Worm (Caenorhabditis elegans) whole organism, early embryonic: ENCODE data around the gene folt-2.

Experiments used
- B0310.2 ChIP-seq: sonication (generic microtip); optimal IDR thresholded peaks from 2 replicates; lab custom pipeline; 2016; ENCODE audit warnings: mild to moderate bottlenecking, missing genetic modification characterization, missing compliant biosample characterization
- F13C5.2 ChIP-seq: sonication (generic microtip); optimal IDR thresholded peaks from 2 replicates; lab custom pipeline; 2017; ENCODE audit warnings: mild to moderate bottlenecking, missing genetic modification characterization, inconsistent platforms, missing compliant biosample characterization
- aly-1 ChIP-seq: sonication (generic microtip); optimal IDR thresholded peaks from 2 replicates; lab custom pipeline; 2016; ENCODE audit warnings: missing genetic modification characterization, missing compliant biosample characterization
- ama-1 ChIP-seq: fragments of 150-350 bp; optimal IDR thresholded peaks from 2 replicates; lab custom pipeline; 2014
- ceh-13 ChIP-seq: fragments of 200-800 bp; sonication (Bioruptor generic); optimal IDR thresholded peaks from 2 replicates; lab custom pipeline; 2018; ENCODE audit warnings: mild to moderate bottlenecking, missing genetic modification characterization, missing compliant biosample characterization
- ceh-36 ChIP-seq: sonication (generic microtip); optimal IDR thresholded peaks from 2 replicates; lab custom pipeline; 2016; ENCODE audit warnings: missing genetic modification characterization, inconsistent platforms, missing compliant biosample characterization
- ets-7 ChIP-seq: sonication (generic microtip); optimal IDR thresholded peaks from 2 replicates; lab custom pipeline; 2016; ENCODE audit warnings: missing genotype, missing genetic modification characterization, missing compliant biosample characterization
- flt-1 ChIP-seq: fragments of 200-800 bp; sonication (Bioruptor generic); IDR thresholded peaks from 2 replicates; pipeline ENCODE4 v1.3.6; 2022; ENCODE audit warnings: missing genetic modification characterization, missing compliant biosample characterization
- hmbx-1 ChIP-seq: sonication (generic microtip); optimal IDR thresholded peaks from 2 replicates; lab custom pipeline; 2016; ENCODE audit warnings: mild to moderate bottlenecking, missing genetic modification characterization, missing compliant biosample characterization
- hmg-4 ChIP-seq: fragments of 200-800 bp; sonication (Bioruptor generic); optimal IDR thresholded peaks from 2 replicates; lab custom pipeline; 2018; ENCODE audit warnings: mild to moderate bottlenecking, missing genetic modification characterization, missing compliant biosample characterization
- hnd-1 ChIP-seq: sonication (generic microtip); optimal IDR thresholded peaks from 2 replicates; lab custom pipeline; 2016; ENCODE audit warnings: missing genetic modification characterization, missing compliant biosample characterization
- pes-1 ChIP-seq: fragments of 200-800 bp; sonication (Bioruptor generic); IDR thresholded peaks from 2 replicates; pipeline ENCODE4 v1.3.6; 2022; ENCODE audit warnings: missing genetic modification reagents, missing genetic modification characterization, missing compliant biosample characterization
- scrt-1 ChIP-seq: fragments of 200-800 bp; sonication (Bioruptor generic); IDR thresholded peaks from 2 replicates; pipeline ENCODE4 v1.3.6; 2022; ENCODE audit warnings: missing genetic modification characterization, missing compliant biosample characterization
- sea-1 ChIP-seq: fragments of 200-800 bp; sonication (Bioruptor generic); conservative IDR thresholded peaks from 2 replicates; pipeline ENCODE4 v1.3.6; 2022; ENCODE audit warnings: missing genetic modification characterization, missing compliant biosample characterization
- tbx-11 ChIP-seq: fragments of 200-800 bp; sonication (Bioruptor generic); IDR thresholded peaks from 2 replicates; pipeline ENCODE4 v1.3.6; 2022; ENCODE audit warnings: missing genetic modification characterization, missing compliant biosample characterization
- tbx-37 ChIP-seq: fragments of 200-800 bp; sonication (Bioruptor generic); conservative IDR thresholded peaks from 2 replicates; pipeline ENCODE4 v1.3.6; 2022; ENCODE audit warnings: missing genetic modification reagents, missing genetic modification characterization, missing compliant biosample characterization
- tra-4 ChIP-seq: sonication (generic microtip); optimal IDR thresholded peaks from 2 replicates; lab custom pipeline; 2017; ENCODE audit warnings: missing genetic modification characterization, missing compliant biosample characterization

The folt-2 gene

ce11 chrV:2857842-2858241 lies 17.6 kb downstream of the folt-2 start, which contains the start of gene srj-55:
Gene srj-55, minus strand, starts transcription at chrV:2857942.
- no peak for TF ChIP-seq F13C5.2 (tag; lab: Kevin White, UChicago)
- TF ChIP-seq ceh-36 (tag; lab: Kevin White, UChicago), result no peak
- no peak for TF ChIP-seq ama-1
- TF ChIP-seq flt-1, result no peak
- no peak for TF ChIP-seq scrt-1 (GFP tag; lab: Robert Waterston, UW)
- no peak for TF ChIP-seq tbx-11
- no peak for TF ChIP-seq sea-1
- TF ChIP-seq B0310.2 (tag; lab: Kevin White, UChicago), result no peak

DNA sequence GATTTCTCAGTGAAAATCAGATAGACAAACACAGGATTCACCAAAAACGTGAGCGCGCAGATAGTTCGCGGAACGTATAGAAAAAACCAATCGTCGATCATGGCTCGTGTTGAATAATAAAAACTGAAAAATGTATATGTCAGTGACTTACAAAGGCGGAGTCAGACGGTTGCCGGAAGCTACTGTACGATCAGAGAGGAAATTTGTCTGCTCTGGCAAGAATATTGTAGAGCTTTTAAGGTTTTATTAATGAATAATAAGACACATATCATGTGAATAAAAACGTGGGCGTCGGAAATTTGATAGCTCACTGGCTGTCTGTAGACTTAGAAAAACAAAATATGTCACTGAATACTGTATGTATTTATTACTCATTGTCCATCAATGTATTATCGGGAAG lies 19.9 kb downstream of the folt-2 start, which contains the start of gene srj-57:
Gene srj-57, minus strand, starts transcription at position 101 of the 400 bp plus-strand sequence.
- no peak for TF ChIP-seq ama-1
- no peak for TF ChIP-seq hmbx-1
- TF ChIP-seq F13C5.2 (tag; lab: Kevin White, UChicago), result no peak
- no peak for TF ChIP-seq ets-7 (tag; lab: Kevin White, UChicago)

DNA sequence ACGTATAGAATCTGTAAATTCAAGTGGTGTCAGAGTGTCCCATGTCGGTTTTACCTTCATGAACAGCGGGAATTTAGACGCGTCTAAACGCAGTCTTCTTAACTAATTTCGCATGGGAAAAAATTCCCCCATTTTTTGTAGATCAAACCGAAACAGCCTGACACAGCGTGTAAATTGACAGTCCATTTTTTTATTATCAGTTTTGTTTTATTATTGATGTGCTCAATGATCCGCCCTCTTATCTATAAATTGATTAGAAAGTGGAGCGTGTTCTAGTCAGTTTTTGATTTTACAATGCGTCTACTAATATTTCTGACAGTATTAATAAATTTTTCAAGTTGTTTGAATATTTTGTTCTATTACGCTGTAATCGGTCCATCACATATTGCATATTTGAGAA lies 26.3 kb downstream of the folt-2 start, which contains the start of gene ugt-53:
Gene ugt-53, plus strand, starts transcription at position 273 of the 400 bp plus-strand sequence.
- TF ChIP-seq tbx-37 (GFP tag; lab: Robert Waterston, UW), result no peak
- no peak for TF ChIP-seq ceh-13
- TF ChIP-seq tra-4 (tag; lab: Kevin White, UChicago), result no peak
- TF ChIP-seq flt-1, result no peak
- no peak for TF ChIP-seq pes-1 (GFP tag; lab: Robert Waterston, UW)
- TF ChIP-seq ets-7 (tag; lab: Kevin White, UChicago), result no peak
- no peak for TF ChIP-seq ceh-36 (tag; lab: Kevin White, UChicago)
- TF ChIP-seq scrt-1 (GFP tag; lab: Robert Waterston, UW), result no peak
- TF ChIP-seq B0310.2 (tag; lab: Kevin White, UChicago), result no peak
- TF ChIP-seq ama-1, result no peak
- TF ChIP-seq F13C5.2 (tag; lab: Kevin White, UChicago), result no peak
- TF ChIP-seq hnd-1 (tag; lab: Kevin White, UChicago), result no peak

DNA sequence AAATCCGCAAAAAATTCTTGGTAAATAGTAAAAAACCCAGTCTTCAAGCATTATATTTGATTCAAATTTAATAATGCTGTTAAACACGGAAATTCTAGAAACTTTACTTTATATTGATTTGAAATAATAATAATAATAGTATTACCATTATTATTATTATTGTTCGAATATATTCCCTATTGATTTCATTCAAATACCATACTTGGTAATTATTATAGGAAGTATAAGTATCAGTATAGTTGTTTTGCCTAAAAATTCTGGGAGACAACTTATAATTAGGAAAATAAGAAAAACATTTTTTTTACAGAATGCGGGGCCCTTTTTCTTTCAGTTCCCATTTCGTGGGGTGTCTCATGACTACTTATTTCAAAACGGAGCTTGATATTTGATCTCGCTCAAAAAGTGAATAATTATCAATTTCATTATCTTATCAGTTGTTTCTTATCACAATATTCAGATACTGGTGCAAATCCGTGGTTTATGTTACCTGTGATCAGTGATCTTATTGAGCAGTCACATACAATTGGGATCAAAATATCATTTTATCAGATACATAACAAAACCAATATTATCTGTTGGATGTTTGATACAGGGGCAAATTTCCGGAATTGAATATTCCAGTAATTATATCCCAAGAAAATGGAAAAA lies 27.0 kb downstream of the folt-2 start, which contains the start of gene srj-49:
Gene srj-49, minus strand, starts transcription at position 51 of the 648 bp plus-strand sequence.
- TF ChIP-seq F13C5.2 (tag; lab: Kevin White, UChicago) (no peak), hnd-1 (tag; lab: Kevin White, UChicago) (no peak), ama-1 (no peak), tra-4 (tag; lab: Kevin White, UChicago) (no peak), ets-7 (tag; lab: Kevin White, UChicago) (no peak), hmg-4 (GFP tag; lab: Kevin White, UChicago) (no peak), flt-1 (no peak), ceh-13 (no peak), ceh-36 (tag; lab: Kevin White, UChicago) (no peak), tbx-11 (no peak), tbx-37 (GFP tag; lab: Robert Waterston, UW) (no peak), B0310.2 (tag; lab: Kevin White, UChicago) (no peak), hmbx-1 (no peak)

DNA sequence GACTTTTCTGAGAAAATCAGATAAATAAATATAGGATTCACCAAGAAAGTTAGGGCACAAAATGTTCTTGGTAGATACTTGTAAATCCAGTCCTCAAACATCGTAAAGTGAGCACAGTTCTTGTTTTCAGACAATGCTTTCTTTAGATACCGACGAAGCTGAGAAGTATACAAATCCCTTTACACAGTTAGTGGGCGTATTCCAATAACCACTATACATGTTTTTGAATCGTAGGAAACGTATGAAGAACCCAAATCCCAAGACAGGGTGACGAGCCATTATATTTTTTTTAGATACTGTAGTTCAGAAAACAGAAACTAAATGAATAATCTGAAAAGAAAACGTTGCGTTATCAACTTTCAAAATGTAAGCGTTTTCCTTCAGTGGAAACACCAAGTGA lies 29.6 kb downstream of the folt-2 start, which contains the start of gene srj-44:
Gene srj-44, minus strand, starts transcription at position 101 of the 400 bp plus-strand sequence.
- no peak for TF ChIP-seq flt-1
- TF ChIP-seq aly-1 (tag; lab: Kevin White, UChicago), result no peak
- TF ChIP-seq ama-1, result no peak
- no peak for TF ChIP-seq tbx-37 (GFP tag; lab: Robert Waterston, UW)
- no peak for TF ChIP-seq ets-7 (tag; lab: Kevin White, UChicago)
- no peak for TF ChIP-seq hnd-1 (tag; lab: Kevin White, UChicago)
- TF ChIP-seq F13C5.2 (tag; lab: Kevin White, UChicago), result no peak
- TF ChIP-seq scrt-1 (GFP tag; lab: Robert Waterston, UW), result no peak
- TF ChIP-seq sea-1, result no peak
- no peak for TF ChIP-seq tbx-11

DNA sequence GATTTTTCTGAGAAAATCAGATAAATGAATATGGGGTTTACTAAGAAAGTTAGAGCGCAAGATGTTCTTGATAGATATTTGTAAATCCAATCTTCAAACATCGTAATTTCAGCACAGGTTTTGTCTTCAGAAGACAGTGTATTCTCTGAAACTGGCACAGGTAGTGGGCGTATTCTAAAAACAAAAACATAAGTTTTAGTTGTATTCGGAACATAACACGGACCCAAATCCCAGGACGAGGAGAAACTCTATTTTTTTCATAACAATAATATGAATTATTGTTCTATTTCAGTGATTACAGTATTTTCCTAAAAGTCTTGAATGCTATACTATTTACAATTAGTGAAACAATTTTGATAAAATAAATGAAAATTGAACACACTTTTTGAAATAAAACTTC lies 38.9 kb downstream of the folt-2 start, which contains the start of gene srj-45:
Gene srj-45, minus strand, starts transcription at position 101 of the 400 bp plus-strand sequence.
- TF ChIP-seq B0310.2 (tag; lab: Kevin White, UChicago) (no peak), pes-1 (GFP tag; lab: Robert Waterston, UW) (no peak), F13C5.2 (tag; lab: Kevin White, UChicago) (no peak), tra-4 (tag; lab: Kevin White, UChicago) (no peak), scrt-1 (GFP tag; lab: Robert Waterston, UW) (no peak), hmg-4 (GFP tag; lab: Kevin White, UChicago) (no peak), ceh-13 (no peak), ets-7 (tag; lab: Kevin White, UChicago) (no peak), hmbx-1 (no peak), tbx-11 (no peak), ceh-36 (tag; lab: Kevin White, UChicago) (no peak), tbx-37 (GFP tag; lab: Robert Waterston, UW) (no peak), aly-1 (tag; lab: Kevin White, UChicago) (no peak), flt-1 (no peak), ama-1 (no peak)

DNA sequence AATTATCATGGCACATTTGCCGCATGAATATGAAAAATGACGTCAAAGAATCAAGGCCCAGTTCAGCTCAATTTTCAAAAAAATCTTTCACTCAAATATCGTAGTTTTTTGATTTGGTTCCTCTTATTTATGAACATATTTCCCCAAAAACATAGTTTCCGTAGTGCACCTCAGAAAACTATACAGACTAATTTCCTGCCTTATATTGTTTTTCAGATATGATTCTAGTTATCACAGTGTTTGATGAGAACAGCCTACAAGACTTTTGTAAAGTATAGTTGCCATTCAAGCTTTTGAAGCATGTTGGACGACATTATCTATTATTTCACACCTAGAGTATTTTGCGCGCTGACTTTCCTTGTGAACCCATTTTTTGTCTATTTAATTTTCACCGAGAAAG lies 42.7 kb downstream of the folt-2 start, which contains the start of gene srj-50:
Gene srj-50, plus strand, starts transcription at position 301 of the 400 bp plus-strand sequence.
- no peak for TF ChIP-seq hnd-1 (tag; lab: Kevin White, UChicago)
- TF ChIP-seq F13C5.2 (tag; lab: Kevin White, UChicago), result no peak
- no peak for TF ChIP-seq pes-1 (GFP tag; lab: Robert Waterston, UW)
- no peak for TF ChIP-seq tbx-37 (GFP tag; lab: Robert Waterston, UW)
- TF ChIP-seq B0310.2 (tag; lab: Kevin White, UChicago), result no peak
- no peak for TF ChIP-seq scrt-1 (GFP tag; lab: Robert Waterston, UW)
